Fruit fly (Drosophila melanogaster): ENCODE results near the gene CG13678.
A peak's percentile ranks its signal among the peaks of the same experiment; 100 is the strongest.

The CG13678 gene

DNA sequence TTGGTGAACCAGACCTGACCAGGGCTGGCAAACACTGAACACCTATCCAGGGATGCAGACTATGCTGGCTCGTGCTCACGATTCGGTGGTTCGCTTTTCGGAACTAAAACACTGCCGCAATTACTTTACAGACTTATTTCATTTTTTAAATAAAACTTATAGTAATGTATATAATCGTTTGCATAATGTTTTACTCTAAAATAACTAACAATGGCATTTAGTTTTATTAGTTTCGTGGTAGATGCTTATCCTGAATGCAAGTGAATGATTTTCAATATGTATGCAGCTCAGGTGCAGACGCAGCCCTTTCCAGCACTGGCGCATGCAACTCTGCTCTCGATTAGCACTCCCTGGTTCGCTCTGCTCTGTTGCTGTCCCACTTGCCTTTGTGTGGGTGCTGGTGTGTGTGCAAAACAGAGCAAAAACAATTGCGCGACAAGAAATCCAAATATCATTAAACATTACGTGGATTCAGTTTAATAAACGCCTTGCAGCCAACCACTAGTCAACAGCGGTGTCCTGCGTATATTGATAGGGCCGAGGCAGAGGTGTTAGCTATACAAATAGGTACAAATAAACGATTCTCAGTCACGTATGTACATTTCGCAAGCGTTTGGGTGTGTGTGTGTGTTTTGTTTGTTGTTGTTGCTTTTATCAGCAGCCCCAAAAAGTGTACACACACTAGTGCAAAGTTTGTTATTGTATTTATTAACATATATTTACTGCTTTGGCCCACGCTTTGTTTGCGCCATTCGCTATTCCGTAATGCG lies 35.1 kb upstream of the CG13678 start, which contains the start of the genes ERR and Atg18a (continued):
- peak; percentile 54; the same call in 1 of the 2 replicates for TF ChIP-seq CG1024 (GFP tag; IDR thresholded peaks at IDR 0.05)
- peak; percentile 24 for TF ChIP-seq trh (GFP tag; optimal IDR thresholded peaks at IDR 0.05)
- TF ChIP-seq CG1233 (GFP tag; optimal IDR thresholded peaks at IDR 0.05) = peak; percentile 77
- TF ChIP-seq MESR4 (GFP tag; optimal IDR thresholded peaks at IDR 0.05) = peak; percentile 82
- peak; percentile 61 for TF ChIP-seq Gsc (GFP tag; IDR thresholded peaks at IDR 0.05)
- 0 out of 3 replicates have a peak, but pooled peaks have one; percentile 45 for TF ChIP-seq hb (GFP tag; IDR thresholded peaks at IDR 0.05; ENCODE audit: partially characterized antibody)
- peak; percentile 91 for TF ChIP-seq sisA (GFP tag; IDR thresholded peaks at IDR 0.05)
- TF ChIP-seq fd102C (GFP tag; optimal IDR thresholded peaks at IDR 0.05) = no peak
- TF ChIP-seq sima (GFP tag; optimal IDR thresholded peaks at IDR 0.05) = no peak
- peak; percentile 89 for TF ChIP-seq CG2712 (tag; optimal IDR thresholded peaks at IDR 0.05)
- TF ChIP-seq CG14050 (GFP tag; IDR thresholded peaks at IDR 0.05) = peak; percentile 70
- TF ChIP-seq mam (GFP tag; optimal IDR thresholded peaks at IDR 0.05) = peak; percentile 94
- TF ChIP-seq Fer2 (tag; optimal IDR thresholded peaks at IDR 0.05) = peak; percentile 82
- peak; percentile 88 for TF ChIP-seq Ssrp (tag; optimal IDR thresholded peaks at IDR 0.05)
- TF ChIP-seq hth (optimal IDR thresholded peaks at IDR 0.05) = no peak
- peak; percentile 74 for TF ChIP-seq caup (GFP tag; optimal IDR thresholded peaks at IDR 0.05; ENCODE audit: severe bottlenecking)
- TF ChIP-seq CG6683 (GFP tag; optimal IDR thresholded peaks at IDR 0.05) = peak; percentile 35
- peak; percentile 46 for TF ChIP-seq btn (GFP tag; optimal IDR thresholded peaks at IDR 0.05)
- 0 out of 2 replicates have a peak, but pooled peaks have one; percentile 13 for TF ChIP-seq CG11696 (GFP tag; IDR thresholded peaks at IDR 0.05)
- TF ChIP-seq CG4360 (GFP tag; IDR thresholded peaks at IDR 0.05) = peak; percentile 85
- TF ChIP-seq pzg (GFP tag; optimal IDR thresholded peaks at IDR 0.05) = peak; percentile 88
- TF ChIP-seq wdn (GFP tag; IDR thresholded peaks at IDR 0.05) = peak; percentile 79; the same call in 1 of the 2 replicates
- no peak for TF ChIP-seq run (tag; optimal IDR thresholded peaks at IDR 0.05)
- TF ChIP-seq otp (GFP tag; IDR thresholded peaks at IDR 0.05) = 0 out of 3 replicates have a peak, but pooled peaks have one; percentile 50
- TF ChIP-seq CG4820 (GFP tag; optimal IDR thresholded peaks at IDR 0.05) = peak; percentile 78
- TF ChIP-seq CG11695 (GFP tag; IDR thresholded peaks at IDR 0.05) = peak; percentile 70; the same call in 1 of the 3 replicates
- TF ChIP-seq CG4328 (GFP tag; optimal IDR thresholded peaks at IDR 0.05) = peak; percentile 65
- TF ChIP-seq CG32532 (GFP tag; IDR thresholded peaks at IDR 0.05) = peak; percentile 90
- TF ChIP-seq CG17612 (GFP tag; IDR thresholded peaks at IDR 0.05) = peak; percentile 54; the same call in 1 of the 2 replicates
- TF ChIP-seq en (GFP tag; optimal IDR thresholded peaks at IDR 0.05) = no peak
- peak; percentile 82 for TF ChIP-seq Dad (GFP tag; optimal IDR thresholded peaks at IDR 0.05)
- peak; percentile 93 for TF ChIP-seq CG30403 (GFP tag; optimal IDR thresholded peaks at IDR 0.05)
- peak; percentile 96 for TF ChIP-seq slbo (GFP tag; IDR thresholded peaks at IDR 0.05)
- peak; percentile 90 for TF ChIP-seq dysf (GFP tag; IDR thresholded peaks at IDR 0.05)
- TF ChIP-seq Lim3 (GFP tag; IDR thresholded peaks at IDR 0.05) = peak; percentile 45; the same call in 1 of the 2 replicates
- peak; percentile 56 for TF ChIP-seq CG15011 (GFP tag; optimal IDR thresholded peaks at IDR 0.05)
- peak; percentile 82 for TF ChIP-seq Chrac-16 (GFP tag; optimal IDR thresholded peaks at IDR 0.05)
- peak; percentile 61 for TF ChIP-seq CG1647 (GFP tag; optimal IDR thresholded peaks at IDR 0.05)
- peak; percentile 52; the same call in 1 of the 2 replicates for TF ChIP-seq toy (GFP tag; IDR thresholded peaks at IDR 0.05)
- TF ChIP-seq CG17359 (tag; optimal IDR thresholded peaks at IDR 0.05) = peak; percentile 77
- TF ChIP-seq onecut (GFP tag; IDR thresholded peaks at IDR 0.05) = peak; percentile 36
- TF ChIP-seq knrl (GFP tag; IDR thresholded peaks at IDR 0.05; ENCODE audit: partially characterized antibody) = peak; percentile 85
- peak; percentile 94 for TF ChIP-seq CG9215 (GFP tag; IDR thresholded peaks at IDR 0.05)
- 0 out of 3 replicates have a peak, but pooled peaks have one; percentile 66 for TF ChIP-seq so (GFP tag; IDR thresholded peaks at IDR 0.05)
- TF ChIP-seq Usf (GFP tag; optimal IDR thresholded peaks at IDR 0.05) = peak; percentile 88
- TF ChIP-seq zen2 (GFP tag; IDR thresholded peaks at IDR 0.05; ENCODE audit: partially characterized antibody) = no peak
- TF ChIP-seq sd (tag; optimal IDR thresholded peaks at IDR 0.05) = no peak
- peak; percentile 87 for TF ChIP-seq ken (GFP tag; IDR thresholded peaks at IDR 0.05)
- TF ChIP-seq grn (GFP tag; optimal IDR thresholded peaks at IDR 0.05) = no peak

Data from whole organism, embryonic.